Fruit fly (Drosophila melanogaster) whole organism, wandering third instar larva: Measurements from ENCODE around the gene Sgs7.

ENCODE experiments used
- Abd-B ChIP-seq: fragments of >200 bp; optimal IDR thresholded peaks from 2 replicates; lab custom pipeline; 2017; ENCODE audit warnings: missing biosample characterization, missing genetic modification characterization
- CG9705 ChIP-seq: fragments of 200-800 bp; sonication (Bioruptor generic); optimal IDR thresholded peaks from 2 replicates; lab custom pipeline; 2018; ENCODE audit warnings: missing biosample characterization, mild to moderate bottlenecking, missing genetic modification characterization
- CrebA ChIP-seq: fragments of 200-800 bp; sonication (Bioruptor generic); optimal IDR thresholded peaks from 2 replicates; lab custom pipeline; 2016; ENCODE audit warnings: missing biosample characterization, mild to moderate bottlenecking, missing genetic modification characterization, borderline replicate concordance
- Dfd ChIP-seq: fragments of >200 bp; optimal IDR thresholded peaks from 2 replicates; lab custom pipeline; 2017; ENCODE audit warnings: missing biosample characterization, missing genetic modification characterization
- Dif ChIP-seq: fragments of 200-275, 200-300 bp; sonication (Bioruptor generic); optimal IDR thresholded peaks from 2 replicates; lab custom pipeline; 2018; ENCODE audit warnings: missing biosample characterization, missing genetic modification characterization; ENCODE audit not compliant: partially characterized antibody
- GATAd ChIP-seq: sonication (Bioruptor generic); optimal IDR thresholded peaks from 2 replicates; lab custom pipeline; 2016; ENCODE audit warnings: missing biosample characterization, missing genetic modification characterization
- Hnf4 ChIP-seq: fragments of 200-800 bp; sonication (Bioruptor generic); optimal IDR thresholded peaks from 2 replicates; lab custom pipeline; 2016; ENCODE audit warnings: missing biosample characterization, mild to moderate bottlenecking, missing genetic modification characterization
- Hr78 ChIP-seq: fragments of >200 bp; optimal IDR thresholded peaks from 2 replicates; lab custom pipeline; 2017; ENCODE audit warnings: missing biosample characterization, missing genetic modification characterization
- Hr83 ChIP-seq: fragments of 200-300 bp; sonication (Bioruptor generic); optimal IDR thresholded peaks from 2 replicates; lab custom pipeline; 2016; ENCODE audit warnings: missing biosample characterization, mild to moderate bottlenecking, missing genetic modification characterization, moderate library complexity; ENCODE audit not compliant: poor library complexity, severe bottlenecking
- Jra ChIP-seq: sonication (Bioruptor generic); optimal IDR thresholded peaks from 2 replicates; lab custom pipeline; 2016; ENCODE audit warnings: missing biosample characterization, missing genetic modification characterization
- Mio ChIP-seq: sonication (Bioruptor generic); optimal IDR thresholded peaks from 2 replicates; lab custom pipeline; 2016; ENCODE audit warnings: missing biosample characterization, missing genetic modification characterization
- Myc ChIP-seq: fragments of >200 bp; optimal IDR thresholded peaks from 2 replicates; lab custom pipeline; 2017
- OdsH ChIP-seq: fragments of 200-800 bp; sonication (Bioruptor generic); optimal IDR thresholded peaks from 2 replicates; lab custom pipeline; 2016; ENCODE audit warnings: missing biosample characterization, mild to moderate bottlenecking, missing genetic modification characterization
- Rel ChIP-seq, 2 experiments: fragments of 200-800 bp; sonication (Bioruptor generic) in 1 of 2; optimal IDR thresholded peaks; 2 replicates in 1 of 2; 3 replicates in 1 of 2; lab custom pipeline; 2016 to 2019; ENCODE audit warnings: mild to moderate bottlenecking in 2 of 2, missing biosample characterization in 2 of 2, missing genetic modification characterization in 2 of 2, moderate library complexity in 1 of 2
- Sp1 ChIP-seq: fragments of 200-800 bp; sonication (Bioruptor generic); optimal IDR thresholded peaks from 3 replicates; lab custom pipeline; 2019; ENCODE audit warnings: missing biosample characterization, mild to moderate bottlenecking, missing genetic modification characterization, moderate library complexity
- Vsx2 ChIP-seq: fragments of 200-300, 225-300 bp; sonication (Bioruptor generic); optimal IDR thresholded peaks from 2 replicates; lab custom pipeline; 2018; ENCODE audit warnings: missing biosample characterization, missing genetic modification characterization; ENCODE audit not compliant: partially characterized antibody
- br ChIP-seq: fragments of 200-800 bp; sonication (Bioruptor generic); optimal IDR thresholded peaks from 2 replicates; lab custom pipeline; 2016; ENCODE audit warnings: missing biosample characterization, missing genetic modification characterization
- brk ChIP-seq: fragments of 200-800 bp; sonication (Bioruptor generic); optimal IDR thresholded peaks from 2 replicates; lab custom pipeline; 2016; ENCODE audit warnings: missing biosample characterization, mild to moderate bottlenecking, missing genetic modification characterization
- dmrt93B ChIP-seq: fragments of 200-800 bp; sonication (Bioruptor generic); optimal IDR thresholded peaks from 2 replicates; lab custom pipeline; 2018; ENCODE audit warnings: missing biosample characterization, mild to moderate bottlenecking, missing genetic modification characterization
- ey ChIP-seq: fragments of 200-800 bp; sonication (Bioruptor generic); optimal IDR thresholded peaks from 2 replicates; lab custom pipeline; 2016; ENCODE audit warnings: missing biosample characterization, missing genetic modification characterization
- foxo ChIP-seq, 2 experiments: fragments of 200-800 bp; sonication (Bioruptor generic); optimal IDR thresholded peaks; 2 replicates in 1 of 2; 3 replicates in 1 of 2; lab custom pipeline; 2016 to 2017; ENCODE audit warnings: missing biosample characterization in 2 of 2, missing genetic modification characterization in 2 of 2
- fru ChIP-seq: fragments of 200-800 bp; sonication (Bioruptor generic); optimal IDR thresholded peaks from 3 replicates; lab custom pipeline; 2016; ENCODE audit warnings: missing biosample characterization, mild to moderate bottlenecking, missing genetic modification characterization
- h ChIP-seq: fragments of 200-800 bp; sonication (Bioruptor generic); optimal IDR thresholded peaks from 3 replicates; lab custom pipeline; 2016; ENCODE audit warnings: missing biosample characterization, mild to moderate bottlenecking, missing genetic modification characterization
- jim ChIP-seq: fragments of 175-275, 200-325 bp; sonication (Bioruptor generic); optimal IDR thresholded peaks from 2 replicates; lab custom pipeline; 2016; ENCODE audit warnings: missing biosample characterization, mild to moderate bottlenecking, missing genetic modification characterization
- lola ChIP-seq: fragments of >200 bp; optimal IDR thresholded peaks from 2 replicates; lab custom pipeline; 2017; ENCODE audit warnings: missing biosample characterization, missing genetic modification characterization
- pan ChIP-seq: fragments of >200 bp; optimal IDR thresholded peaks from 2 replicates; lab custom pipeline; 2017
- rgr ChIP-seq: fragments of 200-800 bp; sonication (Bioruptor generic); optimal IDR thresholded peaks from 3 replicates; lab custom pipeline; 2016; ENCODE audit warnings: missing biosample characterization, mild to moderate bottlenecking, missing genetic modification characterization
- sage ChIP-seq: fragments of 200-800 bp; sonication (Bioruptor generic); optimal IDR thresholded peaks from 2 replicates; lab custom pipeline; 2016; ENCODE audit warnings: missing biosample characterization, mild to moderate bottlenecking, missing genetic modification characterization
- sv ChIP-seq: fragments of 200-800 bp; sonication (Bioruptor generic); optimal IDR thresholded peaks from 3 replicates; lab custom pipeline; 2016; ENCODE audit warnings: missing biosample characterization, missing genetic modification characterization
- tai ChIP-seq: sonication (Bioruptor generic); optimal IDR thresholded peaks from 2 replicates; lab custom pipeline; 2016; ENCODE audit warnings: missing biosample characterization, missing genetic modification characterization
- woc ChIP-seq: sonication (Bioruptor generic); optimal IDR thresholded peaks from 2 replicates; lab custom pipeline; 2016; ENCODE audit warnings: missing biosample characterization, mild to moderate bottlenecking, missing genetic modification characterization

Gene Sgs7

dm6 chr3L:11525765-11526164, 16.1 kb downstream of the Sgs7 start:
- TF ChIP-seq dmrt93B (GFP tag; lab: Kevin White, UChicago) (no peak), jim (GFP tag; lab: Kevin White, UChicago) (no peak), pan (no peak), lola (no peak), Vsx2 (no peak), fru (GFP tag; lab: Kevin White, UChicago) (no peak), sv (GFP tag; lab: Kevin White, UChicago) (no peak), tai (no peak), Jra (GFP tag; lab: Kevin White, UChicago) (no peak), sage (no peak), Hr83 (GFP tag; lab: Kevin White, UChicago) (no peak), Abd-B (GFP tag; lab: Kevin White, UChicago) (no peak), Hnf4 (GFP tag; lab: Kevin White, UChicago) (no peak), woc (no peak), Dif (GFP tag; lab: Kevin White, UChicago) (no peak), Dfd (GFP tag; lab: Kevin White, UChicago) (no peak), brk (GFP tag; lab: Kevin White, UChicago) (peak; percentile 19), Hr78 (no peak), Sp1 (GFP tag; lab: Kevin White, UChicago) (peak; percentile 6), CrebA (GFP tag; lab: Kevin White, UChicago) (no peak), Myc (lab: Kevin White, UChicago) (no peak), GATAd (GFP tag; lab: Kevin White, UChicago) (no peak), rgr (GFP tag; lab: Kevin White, UChicago) (no peak), OdsH (GFP tag; lab: Kevin White, UChicago) (no peak), Mio (no peak), foxo (GFP tag; optimal IDR thresholded peaks at IDR 0.05; lab: Kevin White, UChicago) (no peak), Rel (GFP tag; optimal IDR thresholded peaks at IDR 0.05; lab: Kevin White, UChicago) (no peak), Rel (tag; optimal IDR thresholded peaks at IDR 0.05; lab: Kevin White, UChicago) (peak; percentile 69), h (peak; percentile 30)

DNA sequence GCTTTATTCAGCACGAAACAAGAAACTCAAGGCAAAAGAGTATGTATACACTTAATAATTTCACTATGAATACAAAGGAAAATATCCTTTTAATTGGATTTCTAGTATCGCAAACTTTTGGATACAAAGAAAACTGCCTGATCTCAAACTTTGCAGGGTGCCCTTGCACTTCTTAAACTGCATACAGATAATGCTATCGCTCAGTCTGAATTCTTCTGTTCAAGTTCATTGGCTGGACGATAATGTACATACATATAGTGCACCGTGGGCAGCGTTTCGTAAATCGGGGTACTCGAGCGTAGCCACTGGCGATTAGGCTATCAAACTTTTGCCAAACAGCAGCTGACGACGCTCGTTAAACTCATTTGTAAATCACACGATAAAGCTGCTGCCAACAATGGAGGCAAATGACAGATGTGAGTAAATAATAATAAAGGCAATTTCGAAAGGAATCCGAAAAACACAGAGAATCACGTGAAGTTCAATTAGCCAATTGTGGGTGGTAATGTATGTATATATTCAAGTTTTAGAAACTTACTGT, 17.1 kb downstream of the Sgs7 start:
- TF ChIP-seq CG9705 (GFP tag; lab: Kevin White, UChicago) (no peak), CrebA (GFP tag; lab: Kevin White, UChicago) (peak; percentile 12), ey (GFP tag; lab: Kevin White, UChicago) (no peak), dmrt93B (GFP tag; lab: Kevin White, UChicago) (no peak), h (no peak), Mio (no peak), Dif (GFP tag; lab: Kevin White, UChicago) (no peak), Dfd (GFP tag; lab: Kevin White, UChicago) (no peak), Rel (GFP tag; optimal IDR thresholded peaks at IDR 0.05; lab: Kevin White, UChicago) (no peak), Rel (tag; optimal IDR thresholded peaks at IDR 0.05; lab: Kevin White, UChicago) (peak; percentile 92)

DNA sequence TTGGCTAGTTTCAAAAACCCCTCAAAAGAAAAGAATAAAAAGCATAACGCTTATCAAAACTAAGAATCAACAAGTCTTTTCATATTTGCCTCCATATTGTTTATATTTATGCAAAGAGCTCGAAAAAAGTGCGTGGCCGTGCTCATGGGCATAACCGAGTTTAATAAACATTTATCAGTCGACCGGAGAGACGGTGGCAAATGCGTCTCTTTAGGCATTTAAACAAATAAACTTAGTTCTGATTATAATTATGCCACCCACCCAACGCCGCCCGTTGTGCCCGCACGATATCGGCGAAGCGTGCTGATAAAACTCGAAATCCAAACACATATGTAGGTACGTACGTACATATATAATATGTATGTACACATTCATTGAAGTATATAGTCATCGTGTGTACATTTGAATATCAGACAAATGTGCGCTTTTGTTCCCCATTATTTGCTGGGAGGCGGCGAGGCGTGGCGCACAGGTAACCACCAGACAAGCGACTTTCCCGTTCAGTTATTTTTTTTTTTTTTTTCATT, 18.8 kb downstream of the Sgs7 start:
- TF ChIP-seq Hr83 (GFP tag; lab: Kevin White, UChicago) = peak; percentile 40
- peak; percentile 28 for TF ChIP-seq OdsH (GFP tag; lab: Kevin White, UChicago)
- no peak for TF ChIP-seq ey (GFP tag; lab: Kevin White, UChicago)
- TF ChIP-seq h = peak; percentile 54
- peak; percentile 35 for TF ChIP-seq rgr (GFP tag; lab: Kevin White, UChicago)
- peak; percentile 28 for TF ChIP-seq fru (GFP tag; lab: Kevin White, UChicago)
- no peak for TF ChIP-seq CrebA (GFP tag; lab: Kevin White, UChicago)
- peak in 1 of 2 experiments; percentile 6 for TF ChIP-seq foxo (GFP tag; optimal IDR thresholded peaks at IDR 0.05; lab: Kevin White, UChicago)
- TF ChIP-seq sv (GFP tag; lab: Kevin White, UChicago) = no peak
- peak; percentile 22 for TF ChIP-seq br (GFP tag; lab: Kevin White, UChicago)
- no peak for TF ChIP-seq Rel (GFP tag; optimal IDR thresholded peaks at IDR 0.05; lab: Kevin White, UChicago)
- TF ChIP-seq Rel (tag; optimal IDR thresholded peaks at IDR 0.05; lab: Kevin White, UChicago) = peak; percentile 36

dm6 chr3L:11529707-11530106, 20.0 kb downstream of the Sgs7 start:
- TF ChIP-seq Rel (GFP tag; optimal IDR thresholded peaks at IDR 0.05; lab: Kevin White, UChicago) = no peak
- TF ChIP-seq Rel (tag; optimal IDR thresholded peaks at IDR 0.05; lab: Kevin White, UChicago) = peak; percentile 92
- TF ChIP-seq rgr (GFP tag; lab: Kevin White, UChicago) = no peak
